Worm (Caenorhabditis elegans) whole organism, L1 larva: ENCODE measurements around the gene clc-32.

Source experiments
- F16B12.6 ChIP-seq: fragments of 150-350 bp; optimal IDR thresholded peaks from 2 replicates; lab custom pipeline; 2014; ENCODE audit warnings: missing biosample characterization, missing genetic modification characterization
- ama-1 ChIP-seq: fragments of 150-350 bp; optimal IDR thresholded peaks from 2 replicates; lab custom pipeline; 2014
- nhr-20 ChIP-seq: sonication (generic microtip); optimal IDR thresholded peaks from 2 replicates; lab custom pipeline; 2016; ENCODE audit warnings: mild to moderate bottlenecking, missing genetic modification characterization, missing compliant biosample characterization
- nhr-77 ChIP-seq: fragments of 150-350 bp; optimal IDR thresholded peaks from 2 replicates; lab custom pipeline; 2014; ENCODE audit warnings: missing biosample characterization, missing genetic modification characterization
- skn-1 ChIP-seq: fragments of 150-350 bp; optimal IDR thresholded peaks from 2 replicates; lab custom pipeline; 2014; ENCODE audit warnings: missing biosample characterization, missing genetic modification characterization

- TF ChIP-seq F16B12.6 (tag; lab: Kevin White, UChicago) = no peak
- no peak for TF ChIP-seq ama-1 (lab: Kevin White, UChicago)
- TF ChIP-seq nhr-77 = no peak
- TF ChIP-seq skn-1 (tag; lab: Kevin White, UChicago) = no peak
- no peak for TF ChIP-seq nhr-20 (tag; lab: Kevin White, UChicago)
Observed at ce11 chrV:16115381-16115780, 25.6 kb downstream of the clc-32 start, which contains the start of gene str-25.
